Worm (Caenorhabditis elegans): ENCODE results near the gene pdhk-2.

ce11 chrIII:8733667-8734066, 7.5 kb downstream of the pdhk-2 start:
- TF ChIP-seq che-1 (tag; optimal IDR thresholded peaks at IDR 0.05) (no peak), pag-3 (tag; optimal IDR thresholded peaks at IDR 0.05; ENCODE audit: borderline replicate concordance) (no peak), hlh-8 (tag; optimal IDR thresholded peaks at IDR 0.05) (no peak), elt-2 (tag; optimal IDR thresholded peaks at IDR 0.05) (peak; percentile 78), pha-2 (tag; optimal IDR thresholded peaks at IDR 0.05) (no peak), ceh-19 (GFP tag; optimal IDR thresholded peaks at IDR 0.05) (no peak), ama-1 (optimal IDR thresholded peaks at IDR 0.05) (no peak), ceh-24 (tag; optimal IDR thresholded peaks at IDR 0.05) (no peak), ztf-16 (tag; optimal IDR thresholded peaks at IDR 0.05) (no peak), tbx-2 (tag; optimal IDR thresholded peaks at IDR 0.05) (no peak), dmd-4 (tag; optimal IDR thresholded peaks at IDR 0.05; ENCODE audit: borderline replicate concordance) (no peak), pha-4 (tag; optimal IDR thresholded peaks at IDR 0.05) (no peak), sox-2 (GFP tag; IDR thresholded peaks at IDR 0.05) (no peak)

All from whole organism, late embryonic.